Fruit fly (Drosophila melanogaster) whole organism, wandering third instar larva: Measurements from ENCODE around the gene GV1.
A peak's percentile ranks its signal among the peaks of the same experiment; 100 is the strongest.

Experiments used
- Abd-B ChIP-seq: fragments of >200 bp; optimal IDR thresholded peaks from 2 replicates; lab custom pipeline; 2017; ENCODE audit warnings: missing biosample characterization, missing genetic modification characterization
- CG32264 ChIP-seq: fragments of 200-800 bp; sonication (Bioruptor generic); optimal IDR thresholded peaks from 2 replicates; lab custom pipeline; 2016; ENCODE audit warnings: missing biosample characterization, missing genetic modification characterization
- CG9705 ChIP-seq: fragments of 200-800 bp; sonication (Bioruptor generic); optimal IDR thresholded peaks from 2 replicates; lab custom pipeline; 2018; ENCODE audit warnings: missing biosample characterization, mild to moderate bottlenecking, missing genetic modification characterization
- CrebA ChIP-seq: fragments of 200-800 bp; sonication (Bioruptor generic); optimal IDR thresholded peaks from 2 replicates; lab custom pipeline; 2016; ENCODE audit warnings: missing biosample characterization, mild to moderate bottlenecking, missing genetic modification characterization, borderline replicate concordance
- Dfd ChIP-seq: fragments of >200 bp; optimal IDR thresholded peaks from 2 replicates; lab custom pipeline; 2017; ENCODE audit warnings: missing biosample characterization, missing genetic modification characterization
- Dif ChIP-seq: fragments of 200-275, 200-300 bp; sonication (Bioruptor generic); optimal IDR thresholded peaks from 2 replicates; lab custom pipeline; 2018; ENCODE audit warnings: missing biosample characterization, missing genetic modification characterization; ENCODE audit not compliant: partially characterized antibody
- GATAd ChIP-seq: sonication (Bioruptor generic); optimal IDR thresholded peaks from 2 replicates; lab custom pipeline; 2016; ENCODE audit warnings: missing biosample characterization, missing genetic modification characterization
- HLH106 ChIP-seq: fragments of 200-800 bp; optimal IDR thresholded peaks from 3 replicates; lab custom pipeline; 2019; ENCODE audit warnings: missing biosample characterization, mild to moderate bottlenecking, missing genetic modification characterization, moderate library complexity
- Hnf4 ChIP-seq: fragments of 200-800 bp; sonication (Bioruptor generic); optimal IDR thresholded peaks from 2 replicates; lab custom pipeline; 2016; ENCODE audit warnings: missing biosample characterization, mild to moderate bottlenecking, missing genetic modification characterization
- Hr78 ChIP-seq: fragments of >200 bp; optimal IDR thresholded peaks from 2 replicates; lab custom pipeline; 2017; ENCODE audit warnings: missing biosample characterization, missing genetic modification characterization
- Hr83 ChIP-seq: fragments of 200-300 bp; sonication (Bioruptor generic); optimal IDR thresholded peaks from 2 replicates; lab custom pipeline; 2016; ENCODE audit warnings: missing biosample characterization, mild to moderate bottlenecking, missing genetic modification characterization, moderate library complexity; ENCODE audit not compliant: poor library complexity, severe bottlenecking
- Jra ChIP-seq: sonication (Bioruptor generic); optimal IDR thresholded peaks from 2 replicates; lab custom pipeline; 2016; ENCODE audit warnings: missing biosample characterization, missing genetic modification characterization
- Mio ChIP-seq: sonication (Bioruptor generic); optimal IDR thresholded peaks from 2 replicates; lab custom pipeline; 2016; ENCODE audit warnings: missing biosample characterization, missing genetic modification characterization
- Myc ChIP-seq: fragments of >200 bp; optimal IDR thresholded peaks from 2 replicates; lab custom pipeline; 2017
- N ChIP-seq: fragments of >200 bp; optimal IDR thresholded peaks from 2 replicates; lab custom pipeline; 2018; ENCODE audit warnings: missing biosample characterization, missing external identifiers, missing genetic modification characterization
- OdsH ChIP-seq: fragments of 200-800 bp; sonication (Bioruptor generic); optimal IDR thresholded peaks from 2 replicates; lab custom pipeline; 2016; ENCODE audit warnings: missing biosample characterization, mild to moderate bottlenecking, missing genetic modification characterization
- Rel ChIP-seq, 2 experiments: fragments of 200-800 bp; sonication (Bioruptor generic) in 1 of 2; optimal IDR thresholded peaks; 2 replicates in 1 of 2; 3 replicates in 1 of 2; lab custom pipeline; 2016 to 2019; ENCODE audit warnings: mild to moderate bottlenecking in 2 of 2, missing biosample characterization in 2 of 2, missing genetic modification characterization in 2 of 2, moderate library complexity in 1 of 2
- Sp1 ChIP-seq: fragments of 200-800 bp; sonication (Bioruptor generic); optimal IDR thresholded peaks from 3 replicates; lab custom pipeline; 2019; ENCODE audit warnings: missing biosample characterization, mild to moderate bottlenecking, missing genetic modification characterization, moderate library complexity
- Vsx2 ChIP-seq: fragments of 200-300, 225-300 bp; sonication (Bioruptor generic); optimal IDR thresholded peaks from 2 replicates; lab custom pipeline; 2018; ENCODE audit warnings: missing biosample characterization, missing genetic modification characterization; ENCODE audit not compliant: partially characterized antibody
- br ChIP-seq: fragments of 200-800 bp; sonication (Bioruptor generic); optimal IDR thresholded peaks from 2 replicates; lab custom pipeline; 2016; ENCODE audit warnings: missing biosample characterization, missing genetic modification characterization
- brk ChIP-seq: fragments of 200-800 bp; sonication (Bioruptor generic); optimal IDR thresholded peaks from 2 replicates; lab custom pipeline; 2016; ENCODE audit warnings: missing biosample characterization, mild to moderate bottlenecking, missing genetic modification characterization
- dl ChIP-seq, 2 experiments: fragments of 175-275, 200-275 bp in 1 of 2; fragments of 200-275 bp in 1 of 2; sonication (Bioruptor generic); optimal IDR thresholded peaks; lab custom pipeline; 2018; ENCODE audit warnings: mild to moderate bottlenecking in 2 of 2, missing biosample characterization in 2 of 2, missing genetic modification characterization in 2 of 2, moderate library complexity in 2 of 2; ENCODE audit not compliant: partially characterized antibody in 2 of 2, insufficient read depth in 1 of 2
- dmrt93B ChIP-seq: fragments of 200-800 bp; sonication (Bioruptor generic); optimal IDR thresholded peaks from 2 replicates; lab custom pipeline; 2018; ENCODE audit warnings: missing biosample characterization, mild to moderate bottlenecking, missing genetic modification characterization
- dsf ChIP-seq: sonication (Bioruptor generic); optimal IDR thresholded peaks from 2 replicates; lab custom pipeline; 2016; ENCODE audit warnings: missing biosample characterization, missing genetic modification characterization, borderline replicate concordance
- ey ChIP-seq: fragments of 200-800 bp; sonication (Bioruptor generic); optimal IDR thresholded peaks from 2 replicates; lab custom pipeline; 2016; ENCODE audit warnings: missing biosample characterization, missing genetic modification characterization
- foxo ChIP-seq, 2 experiments: fragments of 200-800 bp; sonication (Bioruptor generic); optimal IDR thresholded peaks; 2 replicates in 1 of 2; 3 replicates in 1 of 2; lab custom pipeline; 2016 to 2017; ENCODE audit warnings: missing biosample characterization in 2 of 2, missing genetic modification characterization in 2 of 2
- fru ChIP-seq: fragments of 200-800 bp; sonication (Bioruptor generic); optimal IDR thresholded peaks from 3 replicates; lab custom pipeline; 2016; ENCODE audit warnings: missing biosample characterization, mild to moderate bottlenecking, missing genetic modification characterization
- h ChIP-seq: fragments of 200-800 bp; sonication (Bioruptor generic); optimal IDR thresholded peaks from 3 replicates; lab custom pipeline; 2016; ENCODE audit warnings: missing biosample characterization, mild to moderate bottlenecking, missing genetic modification characterization
- jim ChIP-seq: fragments of 175-275, 200-325 bp; sonication (Bioruptor generic); optimal IDR thresholded peaks from 2 replicates; lab custom pipeline; 2016; ENCODE audit warnings: missing biosample characterization, mild to moderate bottlenecking, missing genetic modification characterization
- lola ChIP-seq: fragments of >200 bp; optimal IDR thresholded peaks from 2 replicates; lab custom pipeline; 2017; ENCODE audit warnings: missing biosample characterization, missing genetic modification characterization
- pan ChIP-seq: fragments of >200 bp; optimal IDR thresholded peaks from 2 replicates; lab custom pipeline; 2017
- psq ChIP-seq: fragments of 200-800 bp; sonication (Bioruptor generic); optimal IDR thresholded peaks from 3 replicates; lab custom pipeline; 2017; ENCODE audit warnings: missing biosample characterization, mild to moderate bottlenecking, missing genetic modification characterization, moderate library complexity
- rgr ChIP-seq: fragments of 200-800 bp; sonication (Bioruptor generic); optimal IDR thresholded peaks from 3 replicates; lab custom pipeline; 2016; ENCODE audit warnings: missing biosample characterization, mild to moderate bottlenecking, missing genetic modification characterization
- sage ChIP-seq: fragments of 200-800 bp; sonication (Bioruptor generic); optimal IDR thresholded peaks from 2 replicates; lab custom pipeline; 2016; ENCODE audit warnings: missing biosample characterization, mild to moderate bottlenecking, missing genetic modification characterization
- sv ChIP-seq: fragments of 200-800 bp; sonication (Bioruptor generic); optimal IDR thresholded peaks from 3 replicates; lab custom pipeline; 2016; ENCODE audit warnings: missing biosample characterization, missing genetic modification characterization
- tai ChIP-seq: sonication (Bioruptor generic); optimal IDR thresholded peaks from 2 replicates; lab custom pipeline; 2016; ENCODE audit warnings: missing biosample characterization, missing genetic modification characterization
- usp ChIP-seq: fragments of >200 bp; optimal IDR thresholded peaks from 2 replicates; lab custom pipeline; 2017; ENCODE audit warnings: missing biosample characterization, missing genetic modification characterization
- woc ChIP-seq: sonication (Bioruptor generic); optimal IDR thresholded peaks from 2 replicates; lab custom pipeline; 2016; ENCODE audit warnings: missing biosample characterization, mild to moderate bottlenecking, missing genetic modification characterization

GV1 gene

DNA sequence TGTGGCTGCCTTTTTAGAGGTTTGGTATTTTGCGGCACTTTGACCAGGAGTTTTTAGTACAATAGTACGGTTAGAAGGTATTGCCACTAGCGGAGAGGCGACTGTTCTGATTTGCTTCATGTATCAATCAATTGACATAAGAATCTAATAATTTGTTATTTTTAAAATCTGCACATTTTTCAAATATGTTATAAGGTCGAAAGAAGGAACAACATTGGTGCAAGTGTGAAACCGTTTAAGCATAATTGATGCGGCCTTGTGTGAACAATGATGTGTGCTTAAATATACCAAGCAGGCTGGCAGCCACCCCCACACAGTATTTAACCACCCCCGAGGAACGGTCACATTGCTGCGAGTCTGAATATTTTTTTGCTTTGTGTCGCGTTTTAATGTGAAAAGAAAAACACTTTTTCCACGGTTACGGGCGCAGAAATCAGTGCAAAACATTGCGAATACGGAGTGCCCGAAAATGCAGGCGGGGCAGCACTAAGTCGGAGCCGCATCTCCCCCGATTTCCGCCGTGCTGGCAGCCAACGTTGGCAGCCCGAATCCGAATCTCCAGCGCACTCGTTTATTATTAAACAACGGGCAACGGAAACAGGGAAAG lies 54.8 kb downstream of the GV1 start, which contains the start of the genes HBS1 and CG12025:
HBS1 (minus strand) TSS at position 120 of the 607 bp plus-strand sequence.
CG12025 (plus strand) TSS at position 310 of the 607 bp plus-strand sequence.
- no peak for TF ChIP-seq Myc (lab: Kevin White, UChicago)
- no peak for TF ChIP-seq GATAd (GFP tag; lab: Kevin White, UChicago)
- TF ChIP-seq rgr (GFP tag; lab: Kevin White, UChicago): peak; percentile 32
- TF ChIP-seq tai (GFP tag; lab: Kevin White, UChicago): no peak
- TF ChIP-seq HLH106 (tag; lab: Kevin White, UChicago): peak; percentile 71
- TF ChIP-seq dsf (GFP tag; lab: Kevin White, UChicago): no peak
- TF ChIP-seq sage (GFP tag; lab: Kevin White, UChicago): no peak
- TF ChIP-seq Rel (GFP tag; optimal IDR thresholded peaks at IDR 0.05; lab: Kevin White, UChicago): no peak
- no peak for TF ChIP-seq Rel (tag; optimal IDR thresholded peaks at IDR 0.05; lab: Kevin White, UChicago)
- no peak for TF ChIP-seq OdsH
- no peak for TF ChIP-seq jim (GFP tag; lab: Kevin White, UChicago)
- TF ChIP-seq Hnf4 (GFP tag; lab: Kevin White, UChicago): peak; percentile 16
- TF ChIP-seq foxo (GFP tag; optimal IDR thresholded peaks at IDR 0.05; lab: Kevin White, UChicago): peak in 1 of 2 experiments; percentile 59
- TF ChIP-seq brk (GFP tag; lab: Kevin White, UChicago): no peak
- no peak for TF ChIP-seq usp (GFP tag; lab: Kevin White, UChicago)
- TF ChIP-seq psq (GFP tag; lab: Kevin White, UChicago): no peak
- TF ChIP-seq Vsx2 (GFP tag; lab: Kevin White, UChicago): no peak
- TF ChIP-seq sv (GFP tag; lab: Kevin White, UChicago): peak; percentile 5
- TF ChIP-seq Sp1: peak; percentile 44
- no peak for TF ChIP-seq Hr83 (GFP tag; lab: Kevin White, UChicago)
- TF ChIP-seq CrebA (GFP tag; lab: Kevin White, UChicago): no peak
- TF ChIP-seq Dfd (GFP tag; lab: Kevin White, UChicago): no peak
- TF ChIP-seq Dif: no peak
- peak; percentile 4 for TF ChIP-seq Hr78 (GFP tag; lab: Kevin White, UChicago)
- TF ChIP-seq Jra (GFP tag; lab: Kevin White, UChicago): peak; percentile 13
- TF ChIP-seq pan: no peak
- no peak for TF ChIP-seq br (GFP tag; lab: Kevin White, UChicago)
- TF ChIP-seq Abd-B (GFP tag; lab: Kevin White, UChicago): no peak
- no peak for TF ChIP-seq CG32264
- no peak for TF ChIP-seq lola (GFP tag; lab: Kevin White, UChicago)
- peak; percentile 14 for TF ChIP-seq fru (GFP tag; lab: Kevin White, UChicago)
- peak; percentile 55 for TF ChIP-seq ey (GFP tag; lab: Kevin White, UChicago)
- TF ChIP-seq dl (GFP tag; optimal IDR thresholded peaks at IDR 0.05; lab: Kevin White, UChicago; ENCODE audit: insufficient read depth in 1 of 2, partially characterized antibody in 2 of 2): no peak
- peak; percentile 66 for TF ChIP-seq woc (GFP tag; lab: Kevin White, UChicago)
- TF ChIP-seq N: peak; percentile 53
- TF ChIP-seq Mio (GFP tag; lab: Kevin White, UChicago): no peak
- peak; percentile 41 for TF ChIP-seq dmrt93B
- TF ChIP-seq CG9705 (GFP tag; lab: Kevin White, UChicago): peak; percentile 45
- peak; percentile 53 for TF ChIP-seq h

DNA sequence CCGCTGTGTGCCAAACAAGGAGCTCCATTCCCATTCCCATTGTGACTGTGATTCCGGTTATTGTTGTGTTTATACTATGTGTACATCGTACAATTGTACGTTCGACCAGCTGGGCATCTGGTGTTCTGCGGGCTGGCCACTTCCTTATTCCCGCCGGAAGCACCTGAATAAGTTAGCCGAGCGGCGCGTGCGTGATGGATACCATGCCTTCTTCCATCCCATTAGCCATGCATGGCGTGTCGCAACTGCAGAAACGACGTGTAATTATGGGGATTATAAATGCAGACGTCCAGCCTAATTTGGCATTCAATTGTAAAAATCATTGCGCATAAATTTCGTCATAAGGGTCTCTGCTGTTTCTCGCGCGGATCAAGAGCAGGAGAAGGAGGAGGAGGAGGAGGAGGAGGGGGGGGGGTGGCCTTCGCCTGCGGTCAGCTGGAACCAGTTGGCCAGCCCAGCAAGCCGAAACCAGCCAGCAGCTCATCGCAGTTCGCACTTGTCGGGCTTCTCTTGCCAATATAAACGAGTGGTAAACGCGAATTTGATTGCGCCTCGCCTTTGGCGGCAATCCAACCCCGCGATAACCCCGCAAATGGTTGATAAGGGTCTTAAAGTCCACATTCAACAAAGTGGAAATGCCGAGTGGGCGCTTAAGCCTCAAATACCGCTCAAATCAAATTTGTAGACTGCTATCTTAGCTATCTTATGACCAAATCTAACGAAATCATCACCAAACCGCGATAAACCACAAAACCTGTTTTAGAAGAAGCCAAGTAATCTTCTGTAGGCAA lies 55.8 kb downstream of the GV1 start:
- no peak for TF ChIP-seq Mio (GFP tag; lab: Kevin White, UChicago)
- no peak for TF ChIP-seq Hr78 (GFP tag; lab: Kevin White, UChicago)
- TF ChIP-seq Hnf4 (GFP tag; lab: Kevin White, UChicago): peak; percentile 65
